Worm (Caenorhabditis elegans) whole organism, L4 larva: ENCODE data around the gene glt-5.

Experiments
- Y5F2A.4 ChIP-seq: fragments of 200-800 bp; sonication (Bioruptor generic); optimal IDR thresholded peaks from 2 replicates; lab custom pipeline; 2018; ENCODE audit warnings: mild to moderate bottlenecking, missing genetic modification characterization, missing compliant biosample characterization
- fkh-10 ChIP-seq: fragments of 150-350 bp; optimal IDR thresholded peaks from 2 replicates; lab custom pipeline; 2014; ENCODE audit warnings: missing biosample characterization, missing genetic modification reagents, missing genetic modification characterization
- jun-1 ChIP-seq: fragments of 150-350 bp; optimal IDR thresholded peaks from 2 replicates; lab custom pipeline; 2014; ENCODE audit warnings: missing biosample characterization, missing genetic modification reagents, missing genetic modification characterization
- lsy-2 ChIP-seq, 2 experiments: fragments of 150-350 bp in 1 of 2; sonication (generic microtip) in 1 of 2; optimal IDR thresholded peaks; 2 replicates each; lab custom pipeline; 2014 to 2017; ENCODE audit warnings: missing biosample characterization in 2 of 2, missing genetic modification characterization in 2 of 2
- madf-5 ChIP-seq, 2 experiments: fragments of 200-800 bp; sonication (Bioruptor generic); IDR thresholded peaks; 2 replicates each; pipeline ENCODE4 v1.3.6; 2022; ENCODE audit warnings: missing compliant biosample characterization in 2 of 2, missing genetic modification characterization in 2 of 2
- nhr-10 ChIP-seq: fragments of 150-350 bp; optimal IDR thresholded peaks from 2 replicates; lab custom pipeline; 2014; ENCODE audit warnings: missing biosample characterization, missing genetic modification characterization
- nhr-25 ChIP-seq: sonication (generic microtip); optimal IDR thresholded peaks from 2 replicates; lab custom pipeline; 2017; ENCODE audit warnings: missing genetic modification characterization, mild to moderate bottlenecking, missing compliant biosample characterization, antibody characterized with exemption, moderate library complexity, borderline replicate concordance; ENCODE audit not compliant: insufficient read depth
- pqm-1 ChIP-seq: sonication (generic microtip); optimal IDR thresholded peaks from 2 replicates; lab custom pipeline; 2017; ENCODE audit warnings: missing biosample characterization, missing genetic modification characterization
- unc-62 ChIP-seq, 3 experiments: fragments of 150-350 bp in 1 of 3; sonication (generic microtip); optimal IDR thresholded peaks in 2 of 3; peaks in 1 of 3; 1 replicate in 1 of 3; 2 replicates in 2 of 3; lab custom pipeline; 2014 to 2017; ENCODE audit warnings: missing biosample characterization in 3 of 3, missing genetic modification characterization in 3 of 3, missing genetic modification reagents in 3 of 3, missing genotype in 1 of 3
- zip-11 ChIP-seq: fragments of 200-800 bp; sonication (Bioruptor generic); IDR thresholded peaks from 2 replicates; pipeline ENCODE4 v1.3.6; 2022; ENCODE audit warnings: missing genetic modification characterization, missing compliant biosample characterization

DNA sequence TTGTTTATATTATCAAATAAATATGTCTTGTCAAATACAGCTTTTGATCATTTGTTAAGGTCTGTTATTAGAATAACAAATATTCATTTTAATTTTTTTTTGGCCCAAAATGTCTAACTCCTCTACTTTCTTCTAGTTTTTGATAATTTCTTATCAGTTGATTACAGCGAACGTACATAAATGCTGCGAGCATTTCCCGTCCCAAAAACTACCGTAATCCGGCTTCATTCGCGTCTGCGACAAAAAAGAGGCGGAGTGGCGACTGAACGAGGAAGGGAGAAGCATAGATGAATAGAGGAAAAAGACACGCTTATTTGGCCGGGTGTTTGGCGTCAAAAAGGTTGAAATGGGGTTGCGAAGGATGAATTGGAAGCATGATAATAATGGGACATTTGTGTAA is 31.9 kb upstream of the glt-5 start:
- no peak for TF ChIP-seq zip-11 (GFP tag; lab: Robert Waterston, UW)
- TF ChIP-seq fkh-10, result no peak
- TF ChIP-seq Y5F2A.4, result no peak
- TF ChIP-seq nhr-25 (tag; lab: Kevin White, UChicago), result no peak
- TF ChIP-seq unc-62 (GFP tag; optimal IDR thresholded peaks at IDR 0.05 in 1 of 2; lab: Kevin White, UChicago), result no peak
- TF ChIP-seq unc-62 (tag; optimal IDR thresholded peaks at IDR 0.05; lab: Kevin White, UChicago), result no peak
- no peak for TF ChIP-seq madf-5 (GFP tag; IDR thresholded peaks at IDR 0.05; lab: Robert Waterston, UW)
- peak; percentile 90 for TF ChIP-seq pqm-1
- peak in 1 of 2 experiments; percentile 81 for TF ChIP-seq lsy-2 (tag; optimal IDR thresholded peaks at IDR 0.05; lab: Kevin White, UChicago)
- TF ChIP-seq nhr-10 (tag; lab: Kevin White, UChicago), result peak; percentile 52
- no peak for TF ChIP-seq jun-1 (tag; lab: Kevin White, UChicago)
